Fruit fly (Drosophila melanogaster) whole organism, pupa: ENCODE results near the gene Rab9Fa.

Experiments
- CG10348 ChIP-seq: fragments of 200-800 bp; sonication (Bioruptor generic); IDR thresholded peaks from 2 replicates; pipeline ENCODE4 v1.3.6; 2022; ENCODE audit warnings: missing biosample characterization, missing genetic modification characterization
- CG12605 ChIP-seq: fragments of 200-800 bp; sonication (Bioruptor generic); IDR thresholded peaks from 2 replicates; pipeline ENCODE4 v1.3.6; 2022; ENCODE audit warnings: missing biosample characterization, missing genetic modification characterization
- CG13204 ChIP-seq: fragments of 200-800 bp; sonication (Bioruptor generic); optimal IDR thresholded peaks from 2 replicates; lab custom pipeline; 2018; ENCODE audit warnings: missing biosample characterization, mild to moderate bottlenecking, missing genetic modification characterization, moderate library complexity
- CG14655 ChIP-seq: fragments of 200-800 bp; sonication (Bioruptor generic); optimal IDR thresholded peaks from 3 replicates; lab custom pipeline; 2017; ENCODE audit warnings: mild to moderate bottlenecking, missing biosample characterization, missing genetic modification reagents, missing genetic modification characterization
- CG15710 ChIP-seq: fragments of 200-800 bp; sonication (Bioruptor generic); optimal IDR thresholded peaks from 2 replicates; lab custom pipeline; 2018; ENCODE audit warnings: missing biosample characterization, mild to moderate bottlenecking, missing genetic modification characterization, moderate library complexity
- CG17806 ChIP-seq: fragments of 200-800 bp; sonication (Bioruptor generic); optimal IDR thresholded peaks from 2 replicates; lab custom pipeline; 2018; ENCODE audit warnings: missing biosample characterization, mild to moderate bottlenecking, missing genetic modification characterization, moderate library complexity
- CG32121 ChIP-seq: fragments of 200-800 bp; sonication (Bioruptor generic); IDR thresholded peaks from 2 replicates; pipeline ENCODE4 v1.3.6; 2022; ENCODE audit warnings: missing biosample characterization, missing genetic modification characterization
- CG34367 ChIP-seq: fragments of 200-800 bp; sonication (Bioruptor generic); optimal IDR thresholded peaks from 2 replicates; lab custom pipeline; 2018; ENCODE audit warnings: missing biosample characterization, mild to moderate bottlenecking, missing genetic modification characterization
- CG4496 ChIP-seq: fragments of 200-800 bp; sonication (Bioruptor generic); IDR thresholded peaks from 3 replicates; pipeline ENCODE4 v1.3.6; 2022; ENCODE audit warnings: missing biosample characterization, missing genetic modification characterization
- CG8159 ChIP-seq: fragments of 200-800 bp; sonication (Bioruptor generic); optimal IDR thresholded peaks from 3 replicates; lab custom pipeline; 2018; ENCODE audit warnings: missing biosample characterization, mild to moderate bottlenecking, missing genetic modification characterization, moderate library complexity
- CG8301 ChIP-seq: fragments of 200-800 bp; sonication (Bioruptor generic); optimal IDR thresholded peaks from 2 replicates; lab custom pipeline; 2018; ENCODE audit warnings: missing biosample characterization, mild to moderate bottlenecking, missing genetic modification characterization
- CG9948 ChIP-seq: fragments of 200-800 bp; sonication (Bioruptor generic); optimal IDR thresholded peaks from 2 replicates; lab custom pipeline; 2018; ENCODE audit warnings: missing biosample characterization, mild to moderate bottlenecking, missing genetic modification characterization, moderate library complexity
- D1 ChIP-seq: fragments of 200-800 bp; sonication (Bioruptor generic); optimal IDR thresholded peaks from 2 replicates; lab custom pipeline; 2018; ENCODE audit warnings: missing biosample characterization, mild to moderate bottlenecking, missing genetic modification characterization, moderate library complexity
- EcR ChIP-seq: fragments of 200-800 bp; sonication (Bioruptor generic); optimal IDR thresholded peaks from 3 replicates; lab custom pipeline; 2019; ENCODE audit warnings: missing biosample characterization, missing genetic modification characterization, mild to moderate bottlenecking, moderate library complexity, missing genetic modification reagents
- Ets98B ChIP-seq: fragments of 200-800 bp; sonication (Bioruptor generic); IDR thresholded peaks from 2 replicates; pipeline ENCODE4 v1.3.6; 2022; ENCODE audit warnings: missing biosample characterization, missing genetic modification characterization
- Pif1A ChIP-seq: fragments of 200-800 bp; sonication (Bioruptor generic); optimal IDR thresholded peaks from 3 replicates; lab custom pipeline; 2016; ENCODE audit warnings: missing biosample characterization, missing genetic modification characterization
- Pif1B ChIP-seq: fragments of 200-800 bp; sonication (Bioruptor generic); optimal IDR thresholded peaks from 3 replicates; lab custom pipeline; 2016; ENCODE audit warnings: missing biosample characterization, missing genetic modification characterization
- Snoo ChIP-seq: fragments of 200-800 bp; sonication (Bioruptor generic); optimal IDR thresholded peaks from 3 replicates; lab custom pipeline; 2017; ENCODE audit warnings: missing biosample characterization, mild to moderate bottlenecking, missing genetic modification characterization, inconsistent platforms
- fd96Ca ChIP-seq: fragments of 200-800 bp; sonication (Bioruptor generic); IDR thresholded peaks from 3 replicates; pipeline ENCODE4 v1.3.6; 2022; ENCODE audit warnings: missing biosample characterization, missing genetic modification characterization
- gl ChIP-seq: fragments of 200-800 bp; sonication (Bioruptor generic); optimal IDR thresholded peaks from 2 replicates; lab custom pipeline; 2018; ENCODE audit warnings: missing biosample characterization, mild to moderate bottlenecking, missing genetic modification characterization
- rn ChIP-seq: fragments of 200-800 bp; sonication (Bioruptor generic); IDR thresholded peaks from 2 replicates; pipeline ENCODE4 v1.3.6; 2022; ENCODE audit warnings: missing biosample characterization, missing genetic modification characterization

Gene Rab9Fa

DNA sequence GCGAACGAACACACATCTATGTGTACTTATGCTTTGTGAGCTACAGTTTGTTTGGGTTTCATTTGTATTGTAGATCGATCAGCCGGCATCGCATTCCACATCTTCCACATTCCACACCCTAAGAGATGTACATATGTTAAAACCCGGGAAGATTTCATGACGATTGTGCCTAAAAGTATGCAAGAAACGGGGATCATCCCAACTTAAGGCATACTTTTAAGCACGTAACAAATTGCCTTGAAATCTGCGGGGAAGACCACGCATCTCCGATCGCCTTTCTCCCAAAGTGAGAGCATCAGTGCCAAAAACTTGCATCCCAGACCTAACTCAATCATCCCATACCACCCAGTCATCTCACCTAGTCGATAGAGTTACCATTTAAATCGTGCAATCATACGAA lies 29.2 kb downstream of the Rab9Fa start:
- TF ChIP-seq CG12605 (GFP tag; lab: Robert Waterston, UW): no peak
- no peak for TF ChIP-seq CG9948 (tag; lab: Kevin White, UChicago)
- no peak for TF ChIP-seq Snoo
- no peak for TF ChIP-seq CG32121 (GFP tag; lab: Robert Waterston, UW)
- no peak for TF ChIP-seq D1
- no peak for TF ChIP-seq CG8301 (tag; lab: Kevin White, UChicago)
- TF ChIP-seq Ets98B: no peak
- TF ChIP-seq CG10348 (GFP tag; lab: Robert Waterston, UW): no peak
- TF ChIP-seq CG13204 (GFP tag; lab: Kevin White, UChicago): no peak
- TF ChIP-seq Pif1B (GFP tag; lab: Kevin White, UChicago): no peak
- TF ChIP-seq CG4496 (GFP tag; lab: Robert Waterston, UW): no peak
- TF ChIP-seq gl (tag; lab: Kevin White, UChicago): no peak

DNA sequence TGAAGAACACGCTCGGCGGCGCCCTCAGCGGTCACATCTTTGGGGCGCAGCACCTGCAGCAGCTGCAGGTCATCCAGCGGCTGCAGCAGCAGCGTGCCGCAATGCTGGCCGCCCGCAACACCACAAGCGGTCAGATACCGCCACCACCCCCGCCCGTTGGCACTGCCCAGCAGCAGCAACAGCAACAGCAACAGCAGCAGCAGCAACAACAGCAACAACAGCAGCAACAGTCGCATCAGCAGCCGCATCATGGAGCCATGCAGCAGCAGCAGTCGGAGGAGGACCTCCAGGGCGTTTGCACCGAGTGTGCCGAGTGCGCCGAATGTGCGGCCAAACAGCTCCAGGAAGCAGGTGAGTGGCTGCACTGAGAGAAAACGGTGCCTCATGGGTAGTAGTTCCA lies 38.2 kb downstream of the Rab9Fa start:
- no peak for TF ChIP-seq Ets98B
- no peak for TF ChIP-seq CG14655 (GFP tag; lab: Kevin White, UChicago)
- no peak for TF ChIP-seq Snoo
- TF ChIP-seq CG8159: no peak
- TF ChIP-seq Pif1B (GFP tag; lab: Kevin White, UChicago): no peak
- TF ChIP-seq CG32121 (GFP tag; lab: Robert Waterston, UW): no peak
- TF ChIP-seq CG4496 (GFP tag; lab: Robert Waterston, UW): no peak
- no peak for TF ChIP-seq Pif1A (GFP tag; lab: Kevin White, UChicago)
- TF ChIP-seq rn (GFP tag; lab: Robert Waterston, UW): no peak
- TF ChIP-seq EcR (GFP tag; lab: Kevin White, UChicago): no peak
- TF ChIP-seq CG8301 (tag; lab: Kevin White, UChicago): no peak
- no peak for TF ChIP-seq CG15710

DNA sequence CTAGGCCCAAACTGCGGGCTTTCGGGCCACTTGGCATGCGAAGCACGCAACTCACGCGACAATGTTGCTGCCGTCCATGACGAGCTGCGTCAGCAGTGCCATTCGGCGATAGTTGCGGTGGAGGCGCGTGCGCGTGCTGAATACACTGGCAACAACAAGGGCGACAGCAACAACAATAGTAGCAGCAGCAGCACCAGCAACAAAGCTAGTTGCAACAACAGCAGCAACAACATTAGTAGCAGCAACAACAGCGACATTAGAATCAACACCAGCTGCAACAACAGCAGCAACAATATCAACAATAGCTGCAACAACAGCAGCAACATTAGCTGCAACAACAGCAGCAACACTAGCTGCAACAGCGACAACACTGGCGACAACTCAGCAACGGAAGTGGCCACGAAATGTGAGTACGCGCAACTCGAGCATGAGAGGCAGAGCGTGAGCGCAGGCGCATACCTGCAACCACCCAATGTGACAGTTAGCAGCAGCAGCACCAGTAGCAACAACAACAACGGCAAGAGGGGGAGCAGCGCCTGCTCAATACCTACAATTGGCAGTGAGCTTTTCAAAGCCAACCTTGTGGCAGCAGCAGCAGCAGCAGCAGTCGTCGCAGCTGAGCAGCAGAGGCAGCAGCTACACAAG lies 44.5 kb downstream of the Rab9Fa start:
- TF ChIP-seq Ets98B (no peak), gl (tag; lab: Kevin White, UChicago) (no peak), CG13204 (GFP tag; lab: Kevin White, UChicago) (no peak), CG9948 (tag; lab: Kevin White, UChicago) (no peak)

DNA sequence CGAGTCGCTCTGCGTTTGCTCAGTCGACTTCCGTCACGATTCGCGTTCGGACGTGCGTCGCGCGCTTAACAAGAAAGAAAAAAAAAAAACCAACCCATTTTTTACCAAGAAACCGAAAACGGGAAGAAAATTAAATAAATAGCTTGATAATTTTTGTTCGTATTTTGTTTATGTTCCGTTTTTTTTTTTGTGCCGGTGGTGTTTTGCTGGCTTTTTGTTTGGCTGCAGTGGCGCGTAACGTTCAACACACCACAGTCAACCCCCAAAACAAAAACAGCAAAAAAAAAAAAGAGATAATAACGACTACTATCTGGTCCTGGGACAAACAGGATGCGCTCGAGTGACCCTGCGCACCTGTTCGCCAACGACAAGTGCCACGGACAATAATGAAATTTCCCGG lies 45.4 kb downstream of the Rab9Fa start, which contains the start of gene CG43901:
Gene CG43901, plus strand, starts transcription at position 301 of the 400 bp plus-strand sequence.
- TF ChIP-seq gl (tag; lab: Kevin White, UChicago) (no peak), rn (GFP tag; lab: Robert Waterston, UW) (no peak), CG10348 (GFP tag; lab: Robert Waterston, UW) (no peak), CG4496 (GFP tag; lab: Robert Waterston, UW) (no peak), CG9948 (tag; lab: Kevin White, UChicago) (no peak), CG14655 (GFP tag; lab: Kevin White, UChicago) (no peak), CG8159 (no peak), D1 (no peak), CG15710 (no peak), EcR (GFP tag; lab: Kevin White, UChicago) (no peak), Pif1B (GFP tag; lab: Kevin White, UChicago) (no peak), Snoo (no peak)

DNA sequence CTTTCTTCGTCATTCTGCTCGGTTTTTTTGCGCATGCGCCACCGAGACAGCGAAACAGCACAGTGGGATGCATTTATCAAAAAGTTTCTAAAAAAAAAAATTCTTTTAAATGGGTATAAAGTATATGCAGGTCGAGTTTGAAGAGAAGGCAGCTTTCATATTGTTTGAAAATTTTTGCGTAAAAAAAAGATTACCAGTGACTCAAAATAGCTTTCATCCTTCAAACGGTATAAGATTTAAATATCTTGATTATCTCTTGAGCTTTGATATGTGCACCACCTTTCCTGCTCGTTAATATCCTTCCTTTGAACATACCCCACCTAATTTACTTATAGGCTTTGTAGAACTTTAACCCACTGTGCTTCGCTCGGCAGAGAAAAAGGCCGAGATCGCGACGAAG lies 45.8 kb downstream of the Rab9Fa start:
- peak; percentile 19 for TF ChIP-seq Pif1A (GFP tag; lab: Kevin White, UChicago)
- no peak for TF ChIP-seq CG17806 (tag; lab: Kevin White, UChicago)
- no peak for TF ChIP-seq EcR (GFP tag; lab: Kevin White, UChicago)
- no peak for TF ChIP-seq CG4496 (GFP tag; lab: Robert Waterston, UW)
- TF ChIP-seq D1: no peak
- peak; percentile 24 for TF ChIP-seq Pif1B (GFP tag; lab: Kevin White, UChicago)
- TF ChIP-seq CG10348 (GFP tag; lab: Robert Waterston, UW): no peak
- no peak for TF ChIP-seq CG8301 (tag; lab: Kevin White, UChicago)
- TF ChIP-seq rn (GFP tag; lab: Robert Waterston, UW): no peak
- TF ChIP-seq Ets98B: no peak
- TF ChIP-seq CG14655 (GFP tag; lab: Kevin White, UChicago): peak; percentile 38
- TF ChIP-seq CG9948 (tag; lab: Kevin White, UChicago): peak; percentile 11
- peak; percentile 7 for TF ChIP-seq CG15710
- peak; percentile 18 for TF ChIP-seq Snoo
- TF ChIP-seq gl (tag; lab: Kevin White, UChicago): no peak
- TF ChIP-seq fd96Ca (GFP tag; lab: Robert Waterston, UW): no peak
- no peak for TF ChIP-seq CG32121 (GFP tag; lab: Robert Waterston, UW)
- peak; percentile 35 for TF ChIP-seq CG8159
- TF ChIP-seq CG34367 (tag; lab: Kevin White, UChicago): no peak
- no peak for TF ChIP-seq CG12605 (GFP tag; lab: Robert Waterston, UW)
- TF ChIP-seq CG13204 (GFP tag; lab: Kevin White, UChicago): no peak
